Fruit fly (Drosophila melanogaster) Kc167 (cell line): ENCODE results near the gene CG7322.

Experiments
- Myc ChIP-seq: fragments of >200 bp; optimal IDR thresholded peaks from 2 replicates; lab custom pipeline; 2017; ENCODE audit warnings: missing external identifiers
- Sin3A ChIP-seq: fragments of >200 bp; optimal IDR thresholded peaks from 2 replicates; lab custom pipeline; 2018; ENCODE audit warnings: missing external identifiers
- h ChIP-seq: fragments of >200 bp; optimal IDR thresholded peaks from 3 replicates; lab custom pipeline; 2018; ENCODE audit warnings: missing external identifiers
- insv ChIP-seq: fragments of >200 bp; optimal IDR thresholded peaks from 3 replicates; lab custom pipeline; 2018; ENCODE audit warnings: missing external identifiers
- psq ChIP-seq: fragments of >200 bp; optimal IDR thresholded peaks from 2 replicates; lab custom pipeline; 2017; ENCODE audit warnings: missing external identifiers
- ttk ChIP-seq: sonication (Bioruptor generic); optimal IDR thresholded peaks from 2 replicates; lab custom pipeline; 2017; ENCODE audit warnings: missing external identifiers

The CG7322 gene

dm6 chrX:18866289-18866832 lies 8.8 kb upstream of the CG7322 start:
- no peak for TF ChIP-seq insv (lab: Kevin White, UChicago)
- TF ChIP-seq psq (lab: Kevin White, UChicago): no peak
- TF ChIP-seq Myc (lab: Kevin White, UChicago): no peak
- no peak for TF ChIP-seq ttk
- no peak for TF ChIP-seq h (lab: Kevin White, UChicago)
- no peak for TF ChIP-seq Sin3A

- no peak for TF ChIP-seq psq (lab: Kevin White, UChicago)
- no peak for TF ChIP-seq h (lab: Kevin White, UChicago)
- TF ChIP-seq Myc (lab: Kevin White, UChicago): no peak
- TF ChIP-seq ttk: no peak
- TF ChIP-seq Sin3A: no peak
- no peak for TF ChIP-seq insv (lab: Kevin White, UChicago)
Measured at dm6 chrX:18864483-18865358, 7.2 kb upstream of the CG7322 start.

dm6 chrX:18863748-18864482 lies 6.4 kb upstream of the CG7322 start, which contains the start of the genes CG7326 and Dora:
CG7326 (minus strand) TSS chrX:18863776.
Dora (plus strand) TSS chrX:18863950.
- TF ChIP-seq ttk: no peak
- TF ChIP-seq psq (lab: Kevin White, UChicago): peak; percentile 82

dm6 chrX:18860074-18860473 lies 2.5 kb upstream of the CG7322 start, which contains the start of gene CG32544:
CG32544 (plus strand) TSS chrX:18860284.
- TF ChIP-seq Myc (lab: Kevin White, UChicago) (no peak), insv (lab: Kevin White, UChicago) (no peak), h (lab: Kevin White, UChicago) (no peak), psq (lab: Kevin White, UChicago) (no peak), ttk (no peak), Sin3A (no peak)

dm6 chrX:18857916-18858315 lies 359 bp upstream of the CG7322 start, which contains the start of gene Usp39:
Usp39 (plus strand) TSS chrX:18858203.
- TF ChIP-seq h (lab: Kevin White, UChicago): no peak
- TF ChIP-seq psq (lab: Kevin White, UChicago): no peak
- TF ChIP-seq insv (lab: Kevin White, UChicago): no peak
- no peak for TF ChIP-seq ttk
- TF ChIP-seq Sin3A: no peak
- TF ChIP-seq Myc (lab: Kevin White, UChicago): no peak

- TF ChIP-seq insv (lab: Kevin White, UChicago) (no peak), ttk (no peak), h (lab: Kevin White, UChicago) (no peak), psq (lab: Kevin White, UChicago) (no peak), Sin3A (no peak), Myc (lab: Kevin White, UChicago) (no peak)
Measured at dm6 chrX:18849022-18849368, 8.6 kb downstream of the CG7322 start.

dm6 chrX:18848338-18849021 lies 9.1 kb downstream of the CG7322 start, which contains the start of gene shop:
shop (minus strand) TSS chrX:18848566.
- TF ChIP-seq Sin3A: no peak
- no peak for TF ChIP-seq ttk
- no peak for TF ChIP-seq Myc (lab: Kevin White, UChicago)

dm6 chrX:18843229-18844033 lies 14.1 kb downstream of the CG7322 start, which contains the start of gene htk:
htk (plus strand) TSS chrX:18843663.
- TF ChIP-seq psq (lab: Kevin White, UChicago) (no peak), ttk (no peak), Sin3A (no peak), insv (lab: Kevin White, UChicago) (no peak), Myc (lab: Kevin White, UChicago) (no peak), h (lab: Kevin White, UChicago) (no peak)

dm6 chrX:18838929-18839576 lies 18.5 kb downstream of the CG7322 start:
- no peak for TF ChIP-seq ttk

dm6 chrX:18838470-18838869 lies 19.1 kb downstream of the CG7322 start:
- TF ChIP-seq insv (lab: Kevin White, UChicago) (no peak), h (lab: Kevin White, UChicago) (no peak), ttk (no peak), Myc (lab: Kevin White, UChicago) (no peak), psq (lab: Kevin White, UChicago) (no peak), Sin3A (no peak)

dm6 chrX:18837046-18837445 lies 20.5 kb downstream of the CG7322 start:
- TF ChIP-seq psq (lab: Kevin White, UChicago) (no peak), Myc (lab: Kevin White, UChicago) (no peak), ttk (no peak), h (lab: Kevin White, UChicago) (no peak), Sin3A (no peak)
